Fruit fly (Drosophila melanogaster): ENCODE data around the gene VhaPPA1-2.

The VhaPPA1-2 gene

dm6 chr3R:14898280-14898756 lies 1.8 kb downstream of the VhaPPA1-2 start, which contains the start of the genes Nup93-2 and CG3817:
TSS of gene Nup93-2 (minus strand) at chr3R:14898372.
TSS of gene CG3817 (plus strand) at chr3R:14898739.
- TF ChIP-seq gl (tag; optimal IDR thresholded peaks at IDR 0.05), result no peak
- peak; percentile 50; the same call in 1 of the 3 replicates for TF ChIP-seq fd96Ca (GFP tag; IDR thresholded peaks at IDR 0.05)
- 0 out of 2 replicates have a peak, but pooled peaks have one; percentile 15 for TF ChIP-seq rn (GFP tag; IDR thresholded peaks at IDR 0.05)
- TF ChIP-seq CG9948 (tag; optimal IDR thresholded peaks at IDR 0.05), result peak; percentile 74
- 0 out of 3 replicates have a peak, but pooled peaks have one; percentile 47 for TF ChIP-seq CG4496 (GFP tag; IDR thresholded peaks at IDR 0.05)
- no peak for TF ChIP-seq Pif1B (GFP tag; optimal IDR thresholded peaks at IDR 0.05)
- no peak for TF ChIP-seq CG10348 (GFP tag; IDR thresholded peaks at IDR 0.05)
- TF ChIP-seq CG15710 (tag; optimal IDR thresholded peaks at IDR 0.05), result peak; percentile 20
- TF ChIP-seq CG8301 (tag; optimal IDR thresholded peaks at IDR 0.05), result no peak
- TF ChIP-seq Pif1A (GFP tag; optimal IDR thresholded peaks at IDR 0.05), result no peak
- no peak; the same call in 1 of the 2 replicates for TF ChIP-seq Ets98B (GFP tag; IDR thresholded peaks at IDR 0.05)
- no peak for TF ChIP-seq D1 (tag; optimal IDR thresholded peaks at IDR 0.05)
- TF ChIP-seq Snoo (tag; optimal IDR thresholded peaks at IDR 0.05), result peak; percentile 71
- 0 out of 2 replicates have a peak, but pooled peaks have one; percentile 22 for TF ChIP-seq CG32121 (GFP tag; IDR thresholded peaks at IDR 0.05)
- TF ChIP-seq CG17806 (tag; optimal IDR thresholded peaks at IDR 0.05), result peak; percentile 32
- peak; percentile 38 for TF ChIP-seq CG8159 (tag; optimal IDR thresholded peaks at IDR 0.05)
- TF ChIP-seq CG14655 (GFP tag; optimal IDR thresholded peaks at IDR 0.05), result no peak
- TF ChIP-seq CG34367 (tag; optimal IDR thresholded peaks at IDR 0.05), result peak; percentile 8
- TF ChIP-seq CG12605 (GFP tag; IDR thresholded peaks at IDR 0.05), result no peak
- TF ChIP-seq EcR (GFP tag; optimal IDR thresholded peaks at IDR 0.05), result no peak

DNA sequence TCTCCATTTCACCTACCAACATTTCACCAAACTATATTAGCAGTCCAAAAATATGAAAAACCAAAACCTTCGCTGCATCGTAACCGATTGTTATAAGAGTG lies 5.4 kb downstream of the VhaPPA1-2 start, which contains the start of gene CG14860:
TSS of gene CG14860 (plus strand) at position 2 of the 101 bp plus-strand sequence.
- TF ChIP-seq gl (tag; optimal IDR thresholded peaks at IDR 0.05), result no peak
- no peak for TF ChIP-seq CG9948 (tag; optimal IDR thresholded peaks at IDR 0.05)
- no peak for TF ChIP-seq CG10348 (GFP tag; IDR thresholded peaks at IDR 0.05)
- TF ChIP-seq Ets98B (GFP tag; IDR thresholded peaks at IDR 0.05), result no peak
- TF ChIP-seq D1 (tag; optimal IDR thresholded peaks at IDR 0.05), result no peak
- no peak for TF ChIP-seq CG14655 (GFP tag; optimal IDR thresholded peaks at IDR 0.05)

DNA sequence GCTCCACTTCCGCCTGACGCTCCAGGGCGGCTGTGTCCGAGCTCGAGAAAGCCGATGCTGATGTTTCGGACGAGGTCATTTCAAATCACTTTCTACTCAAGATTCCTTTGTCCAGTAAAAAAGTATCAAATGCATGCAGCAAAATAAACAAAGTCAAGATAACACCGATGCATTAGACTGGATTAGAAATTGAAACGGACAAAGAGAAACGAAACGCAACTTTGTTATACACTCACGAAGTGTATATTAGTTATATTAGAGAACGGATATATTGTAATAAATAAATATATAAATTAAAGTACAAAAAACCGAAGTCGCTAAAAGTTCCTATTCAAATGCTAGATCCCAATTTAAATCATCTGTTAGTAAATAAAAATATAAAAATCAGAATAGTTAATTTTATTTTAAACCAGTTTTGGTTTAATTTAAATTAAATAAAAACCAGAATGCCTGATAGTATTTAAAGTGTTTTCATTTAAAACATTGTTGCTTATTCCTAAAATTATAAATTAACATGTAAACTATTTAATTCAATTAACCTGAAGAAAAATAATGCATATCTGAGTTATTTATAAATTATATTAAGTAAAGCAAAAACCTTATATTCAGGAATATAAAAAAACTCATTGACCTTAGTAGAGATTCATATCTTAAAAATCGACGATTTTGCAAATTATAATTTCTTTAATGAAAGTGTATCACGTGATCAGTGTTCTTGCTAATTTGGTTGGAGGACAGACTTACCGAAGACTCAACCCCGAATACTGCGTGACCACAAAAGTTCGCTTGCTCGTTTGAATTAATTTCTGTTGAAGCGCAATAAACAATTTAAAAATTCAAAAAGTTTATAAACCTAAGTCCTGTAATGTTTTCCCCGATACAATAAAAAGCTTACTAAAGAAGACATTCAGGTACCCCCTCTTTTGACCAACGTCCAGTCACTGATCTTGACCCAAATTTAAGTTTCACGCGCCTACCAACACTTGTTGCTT lies 6.0 kb downstream of the VhaPPA1-2 start, which contains the start of gene Dph2:
TSS of gene Dph2 (minus strand) at position 164 of the 992 bp plus-strand sequence.
- TF ChIP-seq CG14655 (GFP tag; optimal IDR thresholded peaks at IDR 0.05) (no peak), CG32121 (GFP tag; IDR thresholded peaks at IDR 0.05) (peak; percentile 75), CG10348 (GFP tag; IDR thresholded peaks at IDR 0.05) (no peak), fd96Ca (GFP tag; IDR thresholded peaks at IDR 0.05) (no peak), gl (tag; optimal IDR thresholded peaks at IDR 0.05) (no peak), CG17806 (tag; optimal IDR thresholded peaks at IDR 0.05) (peak; percentile 36), CG4496 (GFP tag; IDR thresholded peaks at IDR 0.05) (peak; percentile 76), CG8301 (tag; optimal IDR thresholded peaks at IDR 0.05) (peak; percentile 49), CG34367 (tag; optimal IDR thresholded peaks at IDR 0.05) (no peak), D1 (tag; optimal IDR thresholded peaks at IDR 0.05) (no peak), rn (GFP tag; IDR thresholded peaks at IDR 0.05) (peak; percentile 59), Pif1B (GFP tag; optimal IDR thresholded peaks at IDR 0.05) (no peak), CG12605 (GFP tag; IDR thresholded peaks at IDR 0.05) (peak; percentile 72), CG13204 (GFP tag; optimal IDR thresholded peaks at IDR 0.05) (no peak), CG9948 (tag; optimal IDR thresholded peaks at IDR 0.05) (peak; percentile 40), CG15710 (tag; optimal IDR thresholded peaks at IDR 0.05) (peak; percentile 44), EcR (GFP tag; optimal IDR thresholded peaks at IDR 0.05) (no peak), Pif1A (GFP tag; optimal IDR thresholded peaks at IDR 0.05) (no peak), CG8159 (tag; optimal IDR thresholded peaks at IDR 0.05) (peak; percentile 48), Snoo (tag; optimal IDR thresholded peaks at IDR 0.05) (no peak), Ets98B (GFP tag; IDR thresholded peaks at IDR 0.05) (peak; percentile 54)

dm6 chr3R:14890064-14890709 lies 9.9 kb downstream of the VhaPPA1-2 start, which contains the start of the genes CycC and UQCR-C1:
TSS of gene CycC (minus strand) at chr3R:14890205.
TSS of gene UQCR-C1 (plus strand) at chr3R:14890231.
- TF ChIP-seq CG10348 (GFP tag; IDR thresholded peaks at IDR 0.05), result no peak
- no peak for TF ChIP-seq CG15710 (tag; optimal IDR thresholded peaks at IDR 0.05)
- TF ChIP-seq D1 (tag; optimal IDR thresholded peaks at IDR 0.05), result no peak
- no peak for TF ChIP-seq CG9948 (tag; optimal IDR thresholded peaks at IDR 0.05)
- no peak for TF ChIP-seq EcR (GFP tag; optimal IDR thresholded peaks at IDR 0.05)
- TF ChIP-seq CG17806 (tag; optimal IDR thresholded peaks at IDR 0.05), result no peak
- no peak for TF ChIP-seq Snoo (tag; optimal IDR thresholded peaks at IDR 0.05)
- TF ChIP-seq CG13204 (GFP tag; optimal IDR thresholded peaks at IDR 0.05), result no peak
- no peak for TF ChIP-seq Pif1B (GFP tag; optimal IDR thresholded peaks at IDR 0.05)
- TF ChIP-seq CG8159 (tag; optimal IDR thresholded peaks at IDR 0.05), result no peak
- no peak for TF ChIP-seq fd96Ca (GFP tag; IDR thresholded peaks at IDR 0.05)
- no peak for TF ChIP-seq CG8301 (tag; optimal IDR thresholded peaks at IDR 0.05)
- no peak for TF ChIP-seq CG12605 (GFP tag; IDR thresholded peaks at IDR 0.05)
- no peak for TF ChIP-seq Pif1A (GFP tag; optimal IDR thresholded peaks at IDR 0.05)
- no peak for TF ChIP-seq CG4496 (GFP tag; IDR thresholded peaks at IDR 0.05)
- TF ChIP-seq CG34367 (tag; optimal IDR thresholded peaks at IDR 0.05), result no peak
- no peak for TF ChIP-seq rn (GFP tag; IDR thresholded peaks at IDR 0.05)
- no peak for TF ChIP-seq CG32121 (GFP tag; IDR thresholded peaks at IDR 0.05)
- no peak for TF ChIP-seq CG14655 (GFP tag; optimal IDR thresholded peaks at IDR 0.05)
- no peak for TF ChIP-seq Ets98B (GFP tag; IDR thresholded peaks at IDR 0.05)
